Worm (Caenorhabditis elegans) whole organism, late embryonic: ENCODE data around the gene mtg-1.

Experiments
- F13H6.1 ChIP-seq: sonication (generic microtip); optimal IDR thresholded peaks from 2 replicates; lab custom pipeline; 2016; ENCODE audit warnings: missing genetic modification characterization, missing compliant biosample characterization
- T23F11.4 ChIP-seq: fragments of 200-800 bp; sonication (Bioruptor generic); optimal IDR thresholded peaks from 2 replicates; lab custom pipeline; 2018; ENCODE audit warnings: mild to moderate bottlenecking, missing genetic modification characterization, missing compliant biosample characterization
- ceh-45 ChIP-seq: fragments of 200-800 bp; sonication (Bioruptor generic); IDR thresholded peaks from 2 replicates; pipeline ENCODE4 v1.3.6; 2022; ENCODE audit warnings: missing genetic modification reagents, missing genetic modification characterization, missing compliant biosample characterization

DNA sequence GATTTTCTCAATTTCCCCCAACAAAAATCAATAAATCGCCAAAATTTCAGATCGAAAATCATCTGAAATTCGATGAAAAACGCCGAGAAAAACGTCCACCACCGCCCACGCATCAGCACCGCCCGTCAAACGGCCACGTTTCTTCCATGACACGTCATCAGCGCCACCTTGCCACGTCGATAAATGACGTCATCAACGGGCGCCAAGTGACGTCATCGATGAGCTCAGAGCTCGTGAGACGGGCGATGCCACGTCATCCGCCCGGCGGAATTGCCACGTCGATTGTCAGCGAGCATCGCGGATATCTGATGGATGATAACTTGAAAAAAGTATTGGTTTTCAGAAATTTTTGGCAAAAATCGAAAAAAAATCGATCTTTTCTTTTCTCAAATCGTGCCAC is 45.4 kb downstream of the mtg-1 start:
- TF ChIP-seq F13H6.1 (tag; lab: Kevin White, UChicago) (no peak), ceh-45 (GFP tag; lab: Robert Waterston, UW) (no peak), T23F11.4 (GFP tag; lab: Kevin White, UChicago) (no peak)
